Worm (Caenorhabditis elegans) whole organism, early embryonic: Measurements from ENCODE around the gene aagr-1.

Experiments
- F13C5.2 ChIP-seq: sonication (generic microtip); optimal IDR thresholded peaks from 2 replicates; lab custom pipeline; 2017; ENCODE audit warnings: mild to moderate bottlenecking, missing genetic modification characterization, inconsistent platforms, missing compliant biosample characterization
- aly-1 ChIP-seq: sonication (generic microtip); optimal IDR thresholded peaks from 2 replicates; lab custom pipeline; 2016; ENCODE audit warnings: missing genetic modification characterization, missing compliant biosample characterization
- ama-1 ChIP-seq: fragments of 150-350 bp; optimal IDR thresholded peaks from 2 replicates; lab custom pipeline; 2014
- flt-1 ChIP-seq: fragments of 200-800 bp; sonication (Bioruptor generic); IDR thresholded peaks from 2 replicates; pipeline ENCODE4 v1.3.6; 2022; ENCODE audit warnings: missing genetic modification characterization, missing compliant biosample characterization
- pes-1 ChIP-seq: fragments of 200-800 bp; sonication (Bioruptor generic); IDR thresholded peaks from 2 replicates; pipeline ENCODE4 v1.3.6; 2022; ENCODE audit warnings: missing genetic modification reagents, missing genetic modification characterization, missing compliant biosample characterization
- tbx-11 ChIP-seq: fragments of 200-800 bp; sonication (Bioruptor generic); IDR thresholded peaks from 2 replicates; pipeline ENCODE4 v1.3.6; 2022; ENCODE audit warnings: missing genetic modification characterization, missing compliant biosample characterization
- tra-4 ChIP-seq: sonication (generic microtip); optimal IDR thresholded peaks from 2 replicates; lab custom pipeline; 2017; ENCODE audit warnings: missing genetic modification characterization, missing compliant biosample characterization

DNA sequence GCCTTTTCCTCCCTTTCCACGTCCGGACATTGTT lies 32.5 kb upstream of the aagr-1 start, which contains the start of gene his-31:
- TF ChIP-seq ama-1 (lab: Kevin White, UChicago) = no peak
- no peak for TF ChIP-seq flt-1 (GFP tag; lab: Robert Waterston, UW)
- no peak for TF ChIP-seq tra-4 (tag; lab: Kevin White, UChicago)
- no peak for TF ChIP-seq F13C5.2 (tag; lab: Kevin White, UChicago)
- no peak for TF ChIP-seq tbx-11
- TF ChIP-seq pes-1 (GFP tag; lab: Robert Waterston, UW) = no peak
- no peak for TF ChIP-seq aly-1 (tag; lab: Kevin White, UChicago)
